Fruit fly (Drosophila melanogaster): ENCODE results near the gene Dnaaf5.

Gene Dnaaf5

dm6 chr3R:14315912-14316444 lies 45.6 kb downstream of the Dnaaf5 start, which contains the start of gene Set8 (continued):
- TF ChIP-seq CG8944 (GFP tag; optimal IDR thresholded peaks at IDR 0.05) (no peak), tin (GFP tag; optimal IDR thresholded peaks at IDR 0.05) (no peak), Kr (GFP tag; optimal IDR thresholded peaks at IDR 0.05) (no peak), Six4 (GFP tag; optimal IDR thresholded peaks at IDR 0.05) (no peak), CG2199 (GFP tag; IDR thresholded peaks at IDR 0.05) (no peak), esg (GFP tag; conservative IDR thresholded peaks at IDR 0.05) (no peak), Mad (GFP tag; optimal IDR thresholded peaks at IDR 0.05) (no peak), grn (GFP tag; optimal IDR thresholded peaks at IDR 0.05) (no peak), CG9727 (GFP tag; optimal IDR thresholded peaks at IDR 0.05) (no peak), gfzf (GFP tag; optimal IDR thresholded peaks at IDR 0.05) (peak; percentile 94), schlank (tag; optimal IDR thresholded peaks at IDR 0.05) (no peak), CG34224 (GFP tag; IDR thresholded peaks at IDR 0.05; ENCODE audit: partially characterized antibody) (peak; percentile 59; the same call in 1 of the 3 replicates), gt (GFP tag; IDR thresholded peaks at IDR 0.05) (no peak), CG12155 (GFP tag; optimal IDR thresholded peaks at IDR 0.05) (no peak), ranshi (GFP tag; IDR thresholded peaks at IDR 0.05) (no peak), kay (GFP tag; optimal IDR thresholded peaks at IDR 0.05) (no peak), trh (GFP tag; optimal IDR thresholded peaks at IDR 0.05) (no peak), dan (GFP tag; IDR thresholded peaks at IDR 0.05) (no peak), lab (GFP tag; optimal IDR thresholded peaks at IDR 0.05) (no peak), CG17385 (GFP tag; optimal IDR thresholded peaks at IDR 0.05) (peak; percentile 94), CG7987 (GFP tag; optimal IDR thresholded peaks at IDR 0.05) (no peak), her (GFP tag; optimal IDR thresholded peaks at IDR 0.05) (no peak), sr (GFP tag; IDR thresholded peaks at IDR 0.05) (no peak), gcm (GFP tag; optimal IDR thresholded peaks at IDR 0.05) (no peak), lmd (GFP tag; IDR thresholded peaks at IDR 0.05) (no peak), Oli (tag; optimal IDR thresholded peaks at IDR 0.05) (no peak), br (optimal IDR thresholded peaks at IDR 0.05) (no peak), vnd (GFP tag; IDR thresholded peaks at IDR 0.05; ENCODE audit: partially characterized antibody) (no peak), CG10366 (GFP tag; IDR thresholded peaks at IDR 0.05) (no peak), CG14965 (GFP tag; optimal IDR thresholded peaks at IDR 0.05; ENCODE audit: borderline replicate concordance) (no peak), GATAe (GFP tag; conservative IDR thresholded peaks at IDR 0.05) (no peak), eyg (GFP tag; optimal IDR thresholded peaks at IDR 0.05) (no peak), ash1 (GFP tag; optimal IDR thresholded peaks at IDR 0.05) (no peak), CG14860 (GFP tag; IDR thresholded peaks at IDR 0.05; ENCODE audit: partially characterized antibody) (no peak), MESR4 (GFP tag; optimal IDR thresholded peaks at IDR 0.05) (peak; percentile 93), YL-1 (GFP tag; optimal IDR thresholded peaks at IDR 0.05) (peak; percentile 87), Lhr (GFP tag; optimal IDR thresholded peaks at IDR 0.05) (peak; percentile 68), CG31441 (GFP tag; IDR thresholded peaks at IDR 0.05) (no peak), Nf-YC (tag; optimal IDR thresholded peaks at IDR 0.05) (no peak), CG11456 (GFP tag; IDR thresholded peaks at IDR 0.05) (no peak), CG8924 (tag; optimal IDR thresholded peaks at IDR 0.05) (peak; percentile 66), Atf-2 (GFP tag; optimal IDR thresholded peaks at IDR 0.05) (no peak), CG18476 (GFP tag; optimal IDR thresholded peaks at IDR 0.05) (no peak), CG9609 (GFP tag; optimal IDR thresholded peaks at IDR 0.05) (no peak), B-H1 (GFP tag; IDR thresholded peaks at IDR 0.05) (no peak), oc (tag; optimal IDR thresholded peaks at IDR 0.05) (no peak), CG18619 (GFP tag; optimal IDR thresholded peaks at IDR 0.05) (no peak), CG4730 (GFP tag; IDR thresholded peaks at IDR 0.05) (no peak), CG6254 (GFP tag; optimal IDR thresholded peaks at IDR 0.05) (no peak), onecut (GFP tag; IDR thresholded peaks at IDR 0.05) (no peak), CG10462 (GFP tag; optimal IDR thresholded peaks at IDR 0.05) (no peak), CoRest (tag; optimal IDR thresholded peaks at IDR 0.05) (no peak)
